Worm (Caenorhabditis elegans) whole organism, midembryonic: ENCODE measurements around the gene sqst-2.
A peak's percentile ranks its signal among the peaks of the same experiment; 100 is the strongest.
"Not testable (repeated sequence)": the region's sequence is repeated elsewhere in the genome, so short reads cannot be mapped to it uniquely, and the experiment has no call there.

ENCODE experiments used
- T22C8.4 ChIP-seq: fragments of 200-800 bp; sonication (Bioruptor generic); IDR thresholded peaks from 2 replicates; pipeline ENCODE4 v1.3.6; 2022; ENCODE audit warnings: missing genetic modification characterization, missing compliant biosample characterization
- cog-1 ChIP-seq: sonication (generic microtip); optimal IDR thresholded peaks from 2 replicates; lab custom pipeline; 2016; ENCODE audit warnings: missing genetic modification characterization, missing compliant biosample characterization
- flt-1 ChIP-seq: fragments of 200-800 bp; sonication (Bioruptor generic); IDR thresholded peaks from 2 replicates; pipeline ENCODE4 v1.3.6; 2022; ENCODE audit warnings: missing genetic modification characterization, missing compliant biosample characterization
- klf-2 ChIP-seq: fragments of 200-800 bp; sonication (Bioruptor generic); conservative IDR thresholded peaks from 2 replicates; pipeline ENCODE4 v1.3.6; 2022; ENCODE audit warnings: missing genetic modification reagents, missing genetic modification characterization, missing compliant biosample characterization
- med-1 ChIP-seq: sonication (generic microtip); optimal IDR thresholded peaks from 2 replicates; lab custom pipeline; 2017; ENCODE audit warnings: missing genetic modification characterization, mild to moderate bottlenecking, missing compliant biosample characterization, antibody characterized with exemption, missing genetic modification reagents; ENCODE audit not compliant: insufficient read depth
- ref-1 ChIP-seq: fragments of 200-800 bp; sonication (Bioruptor generic); conservative IDR thresholded peaks from 2 replicates; pipeline ENCODE4 v1.3.6; 2022; ENCODE audit warnings: missing genetic modification reagents, missing genetic modification characterization, missing compliant biosample characterization
- tab-1 ChIP-seq: fragments of 200-800 bp; sonication (Bioruptor generic); IDR thresholded peaks from 2 replicates; pipeline ENCODE4 v1.3.6; 2022; ENCODE audit warnings: missing genetic modification characterization, missing compliant biosample characterization
- ztf-23 ChIP-seq: fragments of 200-800 bp; sonication (Bioruptor generic); IDR thresholded peaks from 2 replicates; pipeline ENCODE4 v1.3.6; 2022; ENCODE audit warnings: missing genetic modification reagents, missing genetic modification characterization, missing compliant biosample characterization
- ztf-29 ChIP-seq: fragments of 200-800 bp; sonication (Bioruptor generic); IDR thresholded peaks from 2 replicates; pipeline ENCODE4 v1.3.6; 2022; ENCODE audit warnings: missing genetic modification reagents, missing genetic modification characterization, missing compliant biosample characterization

sqst-2 gene

DNA sequence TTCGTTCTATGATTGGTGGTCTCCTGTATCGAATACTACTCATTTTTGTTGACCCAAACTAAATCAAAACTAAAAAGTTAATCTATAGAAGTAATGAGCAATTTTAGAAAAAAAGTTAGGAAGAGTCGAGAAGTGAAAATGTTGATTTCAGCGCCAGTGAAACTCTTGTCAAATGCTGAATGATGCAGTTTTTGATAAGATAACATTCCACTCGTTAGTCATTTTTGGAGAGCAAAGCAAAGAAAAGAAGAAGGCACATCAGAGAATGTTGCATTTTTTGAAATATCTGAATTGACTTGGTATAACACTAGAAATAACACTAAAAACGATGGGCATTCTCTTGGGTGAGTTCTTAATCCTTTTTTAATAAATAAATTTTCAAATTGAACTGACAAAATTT is at the start of gene sqst-2:
sqst-2 (minus strand) TSS at position 58 of the 400 bp plus-strand sequence.
- TF ChIP-seq med-1 (GFP tag; lab: Kevin White, UChicago) (no peak), klf-2 (GFP tag; lab: Robert Waterston, UW) (no peak), flt-1 (no peak), ztf-23 (GFP tag; lab: Robert Waterston, UW) (no peak), cog-1 (no peak), ztf-29 (GFP tag; lab: Robert Waterston, UW) (no peak), ref-1 (no peak), tab-1 (GFP tag; lab: Robert Waterston, UW) (no peak), T22C8.4 (GFP tag; lab: Robert Waterston, UW) (no peak)

DNA sequence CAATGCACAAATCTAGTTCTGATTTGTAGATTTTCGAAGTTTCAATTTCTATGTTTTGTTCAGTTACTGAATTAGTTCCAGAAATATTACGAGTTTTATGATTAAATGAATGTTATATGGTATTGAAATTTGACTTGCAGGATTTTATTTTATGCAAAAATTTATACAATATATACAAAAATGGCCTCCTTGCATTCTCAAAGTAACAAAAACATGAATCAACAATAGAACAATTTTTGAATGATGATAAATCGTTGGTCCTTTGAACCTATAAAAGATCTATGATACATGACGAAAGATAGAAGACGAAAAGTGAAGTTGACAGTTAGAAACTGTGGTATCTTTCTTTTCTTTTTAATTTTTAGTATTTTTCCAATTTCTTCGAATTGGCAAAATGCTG is 47.7 kb upstream of the sqst-2 start, which contains the start of gene T12B3.2:
T12B3.2 (plus strand) TSS at position 301 of the 400 bp plus-strand sequence.
- TF ChIP-seq cog-1 (no peak), T22C8.4 (GFP tag; lab: Robert Waterston, UW) (no peak), med-1 (GFP tag; lab: Kevin White, UChicago) (no peak), ztf-29 (GFP tag; lab: Robert Waterston, UW) (no peak), flt-1 (no peak), ztf-23 (GFP tag; lab: Robert Waterston, UW) (no peak), ref-1 (no peak), klf-2 (GFP tag; lab: Robert Waterston, UW) (no peak), tab-1 (GFP tag; lab: Robert Waterston, UW) (no peak)

DNA sequence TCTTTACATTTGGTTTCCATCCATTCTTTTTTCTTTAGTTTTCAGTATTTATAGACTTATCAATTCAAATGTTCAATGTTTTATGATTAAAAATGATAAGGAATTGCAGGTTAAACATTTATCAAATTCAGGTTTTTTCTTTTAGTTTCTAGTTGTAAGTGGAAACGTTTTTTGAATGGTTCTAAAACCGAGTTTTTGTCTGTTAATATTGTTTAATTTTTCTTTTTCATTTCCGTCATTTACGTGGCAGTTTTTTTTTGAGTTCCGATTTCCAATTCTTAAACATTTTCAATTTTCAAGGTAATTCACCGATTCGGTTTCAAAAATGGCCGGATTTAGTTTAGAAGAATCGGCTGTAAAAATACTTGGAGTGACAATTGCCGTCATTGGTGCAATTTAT is 46.1 kb upstream of the sqst-2 start, which contains the start of gene T12B3.3:
T12B3.3 (plus strand) TSS at position 301 of the 400 bp plus-strand sequence.
- not testable (repeated sequence) for TF ChIP-seq klf-2, tab-1, T22C8.4 (GFP tag; lab: Robert Waterston, UW)

DNA sequence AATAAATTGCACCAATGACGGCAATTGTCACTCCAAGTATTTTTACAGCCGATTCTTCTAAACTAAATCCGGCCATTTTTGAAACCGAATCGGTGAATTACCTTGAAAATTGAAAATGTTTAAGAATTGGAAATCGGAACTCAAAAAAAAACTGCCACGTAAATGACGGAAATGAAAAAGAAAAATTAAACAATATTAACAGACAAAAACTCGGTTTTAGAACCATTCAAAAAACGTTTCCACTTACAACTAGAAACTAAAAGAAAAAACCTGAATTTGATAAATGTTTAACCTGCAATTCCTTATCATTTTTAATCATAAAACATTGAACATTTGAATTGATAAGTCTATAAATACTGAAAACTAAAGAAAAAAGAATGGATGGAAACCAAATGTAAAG is 36.2 kb upstream of the sqst-2 start, which contains the start of gene Y40C5A.4:
Y40C5A.4 (minus strand) TSS at position 101 of the 400 bp plus-strand sequence.
- not testable (repeated sequence) for TF ChIP-seq klf-2 (GFP tag; lab: Robert Waterston, UW); tab-1 (GFP tag; lab: Robert Waterston, UW); flt-1

DNA sequence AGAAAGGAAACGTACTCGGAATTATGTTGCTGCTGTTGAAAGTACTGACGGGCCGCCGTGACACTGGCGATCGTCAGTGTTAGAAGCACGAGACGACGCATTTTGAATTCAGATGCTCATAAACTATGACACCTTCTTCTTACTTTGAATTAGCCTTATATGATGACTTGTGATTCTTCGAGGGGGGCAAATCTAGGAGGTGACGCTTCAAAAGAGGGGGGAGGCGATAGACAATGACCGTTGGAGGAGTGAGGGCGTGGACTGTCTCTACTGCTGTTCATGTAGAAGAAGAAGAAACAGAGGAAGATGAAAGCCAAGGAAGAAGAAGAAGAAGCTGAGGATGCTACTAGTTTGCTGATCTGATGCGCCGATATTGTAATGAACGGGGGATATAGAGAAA is 18.0 kb upstream of the sqst-2 start, which contains the start of gene daf-42:
daf-42 (minus strand) TSS at position 101 of the 400 bp plus-strand sequence.
- TF ChIP-seq cog-1 = no peak
- TF ChIP-seq flt-1 = no peak
- TF ChIP-seq klf-2 (GFP tag; lab: Robert Waterston, UW) = no peak
- TF ChIP-seq med-1 (GFP tag; lab: Kevin White, UChicago) = no peak
- TF ChIP-seq tab-1 (GFP tag; lab: Robert Waterston, UW) = no peak
- TF ChIP-seq T22C8.4 (GFP tag; lab: Robert Waterston, UW) = no peak
- no peak for TF ChIP-seq ref-1
- no peak for TF ChIP-seq ztf-23 (GFP tag; lab: Robert Waterston, UW)
- TF ChIP-seq ztf-29 (GFP tag; lab: Robert Waterston, UW) = no peak

DNA sequence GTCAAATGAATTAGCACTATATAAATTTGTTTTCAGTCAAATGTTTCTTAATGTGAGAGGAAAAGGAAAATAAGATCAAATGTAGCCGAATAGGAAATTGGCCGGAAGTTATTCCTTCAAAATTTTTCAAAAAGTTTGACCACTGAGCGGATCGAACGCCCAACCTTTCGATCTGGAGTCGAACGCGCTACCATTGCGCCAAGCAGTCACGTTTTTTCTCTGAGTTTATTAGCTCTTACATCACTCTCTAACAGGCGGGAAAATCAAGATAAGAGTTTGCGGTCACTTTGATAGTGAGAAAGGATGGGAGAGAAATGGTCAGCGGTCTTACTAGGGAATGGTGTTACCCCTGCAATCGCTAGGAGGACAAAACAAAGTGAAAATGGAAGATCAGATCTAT is 15.2 kb upstream of the sqst-2 start:
- TF ChIP-seq tab-1 (GFP tag; lab: Robert Waterston, UW) (peak; percentile 71; the same call in 1 of the 2 replicates), klf-2 (GFP tag; lab: Robert Waterston, UW) (no peak), ztf-23 (GFP tag; lab: Robert Waterston, UW) (0 out of 2 replicates have a peak, but pooled peaks have one; percentile 25), flt-1 (peak; percentile 56; the same call in 1 of the 2 replicates)

DNA sequence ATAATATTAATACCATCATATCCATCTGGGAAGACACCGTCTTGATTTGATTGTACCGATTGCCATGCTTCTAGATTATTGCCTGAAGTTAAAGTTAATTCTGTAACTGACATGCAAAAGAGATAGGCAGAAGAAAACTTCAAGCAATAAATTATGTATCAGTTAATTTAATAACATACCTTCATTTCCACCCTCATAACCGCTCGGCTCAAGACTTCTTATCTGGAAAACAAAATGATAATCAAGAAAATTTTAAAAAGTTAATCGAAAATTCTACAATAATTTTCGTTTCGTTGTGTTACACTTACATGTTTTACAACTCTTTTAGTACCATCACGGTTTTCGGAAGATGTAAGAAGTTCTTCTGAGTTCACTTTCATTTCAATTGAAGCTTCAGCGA is 13.4 kb upstream of the sqst-2 start:
- TF ChIP-seq cog-1 (no peak), ztf-29 (GFP tag; lab: Robert Waterston, UW) (no peak), klf-2 (GFP tag; lab: Robert Waterston, UW) (no peak)

DNA sequence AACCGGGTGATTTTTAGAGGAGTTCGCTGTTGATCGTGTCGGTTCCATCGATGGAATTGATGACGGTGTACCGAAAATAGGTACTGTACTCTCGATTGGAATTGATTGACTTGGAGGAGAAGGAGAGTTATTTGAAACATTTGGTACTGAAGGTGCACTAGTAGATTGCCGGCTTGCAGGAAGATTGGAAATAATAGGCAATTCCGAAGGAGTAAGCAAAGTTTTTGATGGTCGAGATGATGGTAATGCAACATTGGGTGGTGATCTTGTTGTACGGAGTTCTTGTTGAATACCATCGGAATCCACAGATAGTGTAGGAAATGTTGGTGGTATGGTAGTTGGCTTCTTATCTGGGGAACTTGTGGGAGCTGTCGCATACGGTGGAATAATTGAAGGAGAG is 10.3 kb upstream of the sqst-2 start:
- TF ChIP-seq ztf-23 (GFP tag; lab: Robert Waterston, UW) (no peak), tab-1 (GFP tag; lab: Robert Waterston, UW) (no peak), cog-1 (no peak), flt-1 (no peak), T22C8.4 (GFP tag; lab: Robert Waterston, UW) (no peak), med-1 (GFP tag; lab: Kevin White, UChicago) (no peak), ztf-29 (GFP tag; lab: Robert Waterston, UW) (no peak), klf-2 (GFP tag; lab: Robert Waterston, UW) (no peak), ref-1 (no peak)

DNA sequence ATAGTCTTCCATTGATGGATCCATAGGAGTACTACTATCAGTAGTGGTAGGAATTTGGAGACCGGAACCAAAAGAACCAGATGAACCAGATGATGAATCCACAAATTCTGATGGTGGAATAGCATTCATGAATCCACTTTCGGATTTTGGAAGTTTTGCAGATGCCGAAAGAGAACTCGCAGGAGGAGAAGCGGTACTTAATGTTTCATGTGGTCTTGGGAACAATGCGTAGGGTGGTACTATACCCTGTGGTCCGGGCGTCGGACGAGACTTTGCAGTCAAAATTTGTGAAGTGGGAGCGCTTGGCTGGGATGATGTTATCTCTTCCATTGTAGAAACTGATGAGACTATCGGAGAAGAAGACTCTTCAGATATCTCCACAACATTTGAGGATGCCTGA is 9.3 kb upstream of the sqst-2 start:
- TF ChIP-seq T22C8.4 (GFP tag; lab: Robert Waterston, UW) (no peak), flt-1 (no peak), tab-1 (GFP tag; lab: Robert Waterston, UW) (no peak), cog-1 (no peak), med-1 (GFP tag; lab: Kevin White, UChicago) (no peak), klf-2 (GFP tag; lab: Robert Waterston, UW) (no peak), ref-1 (no peak), ztf-29 (GFP tag; lab: Robert Waterston, UW) (no peak), ztf-23 (GFP tag; lab: Robert Waterston, UW) (no peak)

DNA sequence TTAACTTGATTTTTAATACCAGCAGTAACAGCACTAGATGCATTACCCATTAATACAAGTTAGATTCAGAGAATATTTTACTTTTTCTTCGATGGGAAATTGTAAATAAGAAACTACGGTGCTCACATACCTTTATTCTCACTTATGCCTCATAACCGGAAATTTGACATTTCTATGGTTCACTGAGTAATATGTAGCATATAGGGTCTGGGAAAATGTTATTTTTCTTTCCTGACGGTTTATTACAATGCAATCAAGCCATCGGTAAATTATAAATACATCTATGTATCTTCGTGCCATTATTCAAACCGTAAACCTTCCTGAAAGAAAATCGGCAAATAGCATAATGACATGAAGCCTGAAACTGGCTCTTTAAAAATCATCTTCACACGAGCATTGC is 3.9 kb upstream of the sqst-2 start, which contains the start of gene ocr-4:
ocr-4 (minus strand) TSS at position 101 of the 400 bp plus-strand sequence.
- TF ChIP-seq flt-1 (no peak), tab-1 (GFP tag; lab: Robert Waterston, UW) (no peak), ztf-23 (GFP tag; lab: Robert Waterston, UW) (no peak), med-1 (GFP tag; lab: Kevin White, UChicago) (no peak)
